Worm (Caenorhabditis elegans) whole organism, late embryonic: ENCODE results near the gene pdi-2.

ENCODE experiments used
- C08G9.2 ChIP-seq: sonication (generic microtip); optimal IDR thresholded peaks from 2 replicates; lab custom pipeline; 2016; ENCODE audit warnings: mild to moderate bottlenecking, missing genetic modification characterization, moderate library complexity, missing compliant biosample characterization
- C38D4.7 ChIP-seq: fragments of 200-800 bp; sonication (Bioruptor generic); optimal IDR thresholded peaks from 2 replicates; lab custom pipeline; 2018; ENCODE audit warnings: mild to moderate bottlenecking, missing genetic modification characterization, moderate library complexity, missing compliant biosample characterization
- T23F11.4 ChIP-seq: fragments of 200-800 bp; sonication (Bioruptor generic); optimal IDR thresholded peaks from 2 replicates; lab custom pipeline; 2018; ENCODE audit warnings: mild to moderate bottlenecking, missing genetic modification characterization, missing compliant biosample characterization
- Y22D7AL.16 ChIP-seq: sonication (generic microtip); optimal IDR thresholded peaks from 2 replicates; lab custom pipeline; 2016; ENCODE audit warnings: missing genetic modification characterization, missing compliant biosample characterization
- ahr-1 ChIP-seq: sonication (generic microtip); optimal IDR thresholded peaks from 2 replicates; lab custom pipeline; 2016; ENCODE audit warnings: missing genetic modification characterization, missing compliant biosample characterization
- ama-1 ChIP-seq: fragments of 150-350 bp; optimal IDR thresholded peaks from 2 replicates; lab custom pipeline; 2014
- ceh-14 ChIP-seq: sonication (generic microtip); optimal IDR thresholded peaks from 2 replicates; lab custom pipeline; 2016; ENCODE audit warnings: missing genotype, missing genetic modification characterization, missing compliant biosample characterization
- ceh-2 ChIP-seq: sonication (generic microtip); optimal IDR thresholded peaks from 2 replicates; lab custom pipeline; 2016; ENCODE audit warnings: missing genotype, missing genetic modification characterization, missing compliant biosample characterization
- ceh-24 ChIP-seq: sonication (generic microtip); optimal IDR thresholded peaks from 2 replicates; lab custom pipeline; 2016; ENCODE audit warnings: mild to moderate bottlenecking, missing genetic modification characterization, missing compliant biosample characterization
- ceh-30 ChIP-seq: fragments of 150-350 bp; optimal IDR thresholded peaks from 2 replicates; lab custom pipeline; 2014; ENCODE audit warnings: missing biosample characterization, missing genetic modification characterization
- ceh-34 ChIP-seq: sonication (generic microtip); optimal IDR thresholded peaks from 2 replicates; lab custom pipeline; 2016; ENCODE audit warnings: mild to moderate bottlenecking, missing genetic modification characterization, missing compliant biosample characterization
- ceh-48 ChIP-seq: sonication (generic microtip); optimal IDR thresholded peaks from 2 replicates; lab custom pipeline; 2016; ENCODE audit warnings: missing genetic modification characterization, inconsistent platforms, missing compliant biosample characterization
- ceh-6 ChIP-seq: fragments of 200-800 bp; sonication (Bioruptor generic); optimal IDR thresholded peaks from 2 replicates; lab custom pipeline; 2018; ENCODE audit warnings: mild to moderate bottlenecking, missing genetic modification characterization, missing compliant biosample characterization
- che-1 ChIP-seq: sonication (generic microtip); optimal IDR thresholded peaks from 2 replicates; lab custom pipeline; 2016; ENCODE audit warnings: mild to moderate bottlenecking, missing genetic modification characterization, missing compliant biosample characterization
- dmd-4 ChIP-seq: sonication (generic microtip); optimal IDR thresholded peaks from 2 replicates; lab custom pipeline; 2016; ENCODE audit warnings: borderline replicate concordance, missing genetic modification characterization, missing compliant biosample characterization
- elt-2 ChIP-seq: sonication (generic microtip); optimal IDR thresholded peaks from 2 replicates; lab custom pipeline; 2016; ENCODE audit warnings: missing genetic modification reagents, missing genetic modification characterization, missing compliant biosample characterization
- elt-4 ChIP-seq: sonication (generic microtip); optimal IDR thresholded peaks from 2 replicates; lab custom pipeline; 2016; ENCODE audit warnings: missing genetic modification characterization, missing compliant biosample characterization
- eyg-1 ChIP-seq: sonication (generic microtip); optimal IDR thresholded peaks from 2 replicates; lab custom pipeline; 2016; ENCODE audit warnings: missing genotype, missing genetic modification characterization, missing compliant biosample characterization
- fax-1 ChIP-seq: sonication (generic microtip); optimal IDR thresholded peaks from 2 replicates; lab custom pipeline; 2016; ENCODE audit warnings: missing genotype, missing genetic modification characterization, missing compliant biosample characterization
- fkh-6 ChIP-seq: sonication (generic microtip); optimal IDR thresholded peaks from 2 replicates; lab custom pipeline; 2016; ENCODE audit warnings: missing genetic modification characterization, missing compliant biosample characterization
- hlh-13 ChIP-seq: fragments of 200-800 bp; sonication (Bioruptor generic); optimal IDR thresholded peaks from 2 replicates; lab custom pipeline; 2018; ENCODE audit warnings: mild to moderate bottlenecking, missing genetic modification characterization, missing compliant biosample characterization
- hlh-15 ChIP-seq: sonication (generic microtip); optimal IDR thresholded peaks from 2 replicates; lab custom pipeline; 2016; ENCODE audit warnings: missing genetic modification characterization, missing compliant biosample characterization
- hlh-6 ChIP-seq: sonication (generic microtip); optimal IDR thresholded peaks from 2 replicates; lab custom pipeline; 2016; ENCODE audit warnings: missing genotype, missing genetic modification characterization, missing compliant biosample characterization
- lin-11 ChIP-seq: fragments of 200-800 bp; sonication (Bioruptor generic); optimal IDR thresholded peaks from 2 replicates; lab custom pipeline; 2018; ENCODE audit warnings: mild to moderate bottlenecking, missing genetic modification characterization, missing compliant biosample characterization
- mec-3 ChIP-seq: sonication (generic microtip); optimal IDR thresholded peaks from 2 replicates; lab custom pipeline; 2016; ENCODE audit warnings: borderline replicate concordance, missing genetic modification characterization, missing compliant biosample characterization
- nfya-1 ChIP-seq: sonication (generic microtip); optimal IDR thresholded peaks from 2 replicates; lab custom pipeline; 2017; ENCODE audit warnings: missing genetic modification characterization, mild to moderate bottlenecking, missing compliant biosample characterization, antibody characterized with exemption, moderate library complexity
- nhr-11 ChIP-seq: fragments of 150-350 bp; optimal IDR thresholded peaks from 2 replicates; lab custom pipeline; 2014; ENCODE audit warnings: missing biosample characterization, missing genetic modification characterization
- nhr-232 ChIP-seq: sonication (generic microtip); optimal IDR thresholded peaks from 2 replicates; lab custom pipeline; 2016; ENCODE audit warnings: missing genetic modification characterization, missing compliant biosample characterization
- npax-4 ChIP-seq: sonication (generic microtip); optimal IDR thresholded peaks from 2 replicates; lab custom pipeline; 2016; ENCODE audit warnings: missing genetic modification characterization, missing compliant biosample characterization
- odd-2 ChIP-seq: sonication (generic microtip); optimal IDR thresholded peaks from 2 replicates; lab custom pipeline; 2017; ENCODE audit warnings: antibody characterized with exemption, mild to moderate bottlenecking, missing genetic modification characterization, missing compliant biosample characterization
- pha-4 ChIP-seq: fragments of 150-350 bp; optimal IDR thresholded peaks from 2 replicates; lab custom pipeline; 2018; ENCODE audit warnings: missing biosample characterization, missing genetic modification reagents, missing genetic modification characterization
- pqm-1 ChIP-seq: sonication (generic microtip); optimal IDR thresholded peaks from 2 replicates; lab custom pipeline; 2016; ENCODE audit warnings: missing genetic modification characterization, missing compliant biosample characterization
- rnt-1 ChIP-seq: sonication (generic microtip); optimal IDR thresholded peaks from 2 replicates; lab custom pipeline; 2016; ENCODE audit warnings: missing genetic modification characterization, missing compliant biosample characterization
- sdc-2 ChIP-seq: sonication (generic microtip); optimal IDR thresholded peaks from 2 replicates; lab custom pipeline; 2016; ENCODE audit warnings: missing genotype, missing genetic modification characterization, missing compliant biosample characterization
- sox-2 ChIP-seq: fragments of 200-800 bp; sonication (Bioruptor generic); IDR thresholded peaks from 2 replicates; pipeline ENCODE4 v1.3.6; 2022; ENCODE audit warnings: missing genetic modification reagents, missing genetic modification characterization, missing compliant biosample characterization
- tbx-2 ChIP-seq: sonication (generic microtip); optimal IDR thresholded peaks from 2 replicates; lab custom pipeline; 2016; ENCODE audit warnings: missing genetic modification characterization, missing compliant biosample characterization
- tbx-7 ChIP-seq: sonication (generic microtip); optimal IDR thresholded peaks from 2 replicates; lab custom pipeline; 2016; ENCODE audit warnings: missing genotype, missing genetic modification characterization, missing compliant biosample characterization
- ttx-3 ChIP-seq: sonication (generic microtip); optimal IDR thresholded peaks from 2 replicates; lab custom pipeline; 2016; ENCODE audit warnings: missing genetic modification reagents, missing genetic modification characterization, missing compliant biosample characterization
- unc-3 ChIP-seq, 2 experiments: fragments of 200-800 bp in 1 of 2; sonication (Bioruptor generic) in 1 of 2; sonication (generic microtip) in 1 of 2; conservative IDR thresholded peaks in 1 of 2; optimal IDR thresholded peaks in 1 of 2; 2 replicates each; pipeline versions ENCODE4 v1.3.6 to Lab custom; 2016 to 2022; ENCODE audit warnings: missing compliant biosample characterization in 2 of 2, missing genetic modification characterization in 2 of 2, missing genetic modification reagents in 1 of 2
- unc-42 ChIP-seq: sonication (generic microtip); optimal IDR thresholded peaks from 2 replicates; lab custom pipeline; 2016; ENCODE audit warnings: missing genotype, missing genetic modification characterization, missing compliant biosample characterization
- unc-55 ChIP-seq: sonication (generic microtip); optimal IDR thresholded peaks from 2 replicates; lab custom pipeline; 2017; ENCODE audit warnings: missing biosample characterization, missing genetic modification reagents, missing genetic modification characterization
- zip-5 ChIP-seq: sonication (generic microtip); optimal IDR thresholded peaks from 2 replicates; lab custom pipeline; 2016; ENCODE audit warnings: missing genetic modification characterization, missing compliant biosample characterization

The pdi-2 gene

ce11 chrX:4498478-4498877 is 25.5 kb upstream of the pdi-2 start:
- peak; percentile 4 for TF ChIP-seq sdc-2 (tag; lab: Kevin White, UChicago)
- TF ChIP-seq ceh-6 (GFP tag; lab: Kevin White, UChicago) = no peak
- peak; percentile 21 for TF ChIP-seq C08G9.2
- TF ChIP-seq ceh-14 (tag; lab: Kevin White, UChicago) = no peak
- no peak for TF ChIP-seq zip-5
- TF ChIP-seq rnt-1 (tag; lab: Kevin White, UChicago) = peak; percentile 16
- no peak for TF ChIP-seq ceh-30
- TF ChIP-seq nhr-232 (tag; lab: Kevin White, UChicago) = no peak
- no peak for TF ChIP-seq ceh-2 (tag; lab: Kevin White, UChicago)

DNA sequence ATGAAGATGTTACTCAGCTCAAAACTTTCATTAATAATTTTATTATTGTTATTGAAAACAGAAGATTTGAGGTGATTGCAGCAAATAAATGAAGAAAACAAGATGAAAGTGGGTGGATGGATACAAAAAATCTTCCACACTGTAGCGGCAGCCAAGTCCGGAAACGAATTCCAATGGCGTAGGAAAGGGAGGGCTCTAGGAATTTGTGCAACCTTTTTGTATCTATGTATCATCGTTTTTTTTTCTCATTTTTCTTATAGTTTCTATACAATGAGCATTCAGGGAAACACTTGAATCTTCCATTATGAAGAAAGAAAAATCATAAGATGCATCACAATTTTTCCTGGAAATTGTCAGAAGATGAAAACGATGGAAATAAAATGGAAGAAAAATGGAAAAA is 23.5 kb upstream of the pdi-2 start:
- TF ChIP-seq npax-4 (tag; lab: Kevin White, UChicago) = no peak
- no peak for TF ChIP-seq elt-2
- TF ChIP-seq ama-1 (lab: Kevin White, UChicago) = no peak
- no peak for TF ChIP-seq ceh-24
- no peak for TF ChIP-seq nhr-11 (tag; lab: Kevin White, UChicago)
- no peak for TF ChIP-seq pqm-1 (tag; lab: Kevin White, UChicago)
- no peak for TF ChIP-seq fax-1 (tag; lab: Kevin White, UChicago)
- no peak for TF ChIP-seq odd-2 (tag; lab: Kevin White, UChicago)
- no peak for TF ChIP-seq mec-3
- no peak for TF ChIP-seq elt-4 (tag; lab: Kevin White, UChicago)
- TF ChIP-seq tbx-7 (tag; lab: Kevin White, UChicago) = no peak
- no peak for TF ChIP-seq eyg-1 (tag; lab: Kevin White, UChicago)
- TF ChIP-seq T23F11.4 (GFP tag; lab: Kevin White, UChicago) = no peak
- TF ChIP-seq hlh-6 = no peak
- no peak for TF ChIP-seq Y22D7AL.16 (tag; lab: Kevin White, UChicago)
- no peak for TF ChIP-seq sox-2
- no peak for TF ChIP-seq hlh-15
- no peak for TF ChIP-seq fkh-6
- no peak for TF ChIP-seq unc-55 (GFP tag; lab: Kevin White, UChicago)
- no peak for TF ChIP-seq dmd-4 (tag; lab: Kevin White, UChicago)

- TF ChIP-seq ceh-34 (no peak), ceh-48 (no peak), unc-3 (GFP tag; conservative IDR thresholded peaks at IDR 0.05; lab: Robert Waterston, UW) (no peak), unc-3 (tag; optimal IDR thresholded peaks at IDR 0.05; lab: Kevin White, UChicago) (no peak), ceh-30 (no peak)
- TF ChIP-seq, all 69 proteins: peak for 0
Measured at ce11 chrX:4502039-4502438, 21.9 kb upstream of the pdi-2 start.

DNA sequence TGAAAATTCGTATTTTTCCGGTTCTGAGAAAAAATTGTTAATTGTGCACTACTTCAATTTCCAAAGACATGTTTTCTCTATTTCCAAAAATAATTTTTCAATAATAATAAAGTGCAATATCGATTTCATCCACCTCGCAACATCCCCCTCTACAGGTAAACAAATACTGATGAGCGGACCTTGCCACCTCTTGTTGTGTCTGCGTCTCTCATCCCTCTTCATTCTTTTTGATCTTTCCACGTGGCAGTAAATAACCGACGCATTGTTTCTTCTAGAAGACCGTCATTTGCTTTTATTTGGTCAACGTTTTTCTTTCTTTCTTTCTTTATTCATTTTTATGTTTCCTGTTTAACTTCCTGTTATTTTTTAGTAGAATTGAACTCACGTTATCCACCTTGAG is 20.7 kb upstream of the pdi-2 start:
- TF ChIP-seq nhr-232 (tag; lab: Kevin White, UChicago) = no peak
- no peak for TF ChIP-seq nhr-11 (tag; lab: Kevin White, UChicago)
- TF ChIP-seq ttx-3 (tag; lab: Kevin White, UChicago) = no peak
- no peak for TF ChIP-seq ceh-34
- TF ChIP-seq C38D4.7 = no peak
- TF ChIP-seq che-1 (tag; lab: Kevin White, UChicago) = no peak
- TF ChIP-seq ceh-30 = no peak
- no peak for TF ChIP-seq odd-2 (tag; lab: Kevin White, UChicago)
- no peak for TF ChIP-seq npax-4 (tag; lab: Kevin White, UChicago)
- TF ChIP-seq pha-4 (tag; lab: Kevin White, UChicago) = no peak

DNA sequence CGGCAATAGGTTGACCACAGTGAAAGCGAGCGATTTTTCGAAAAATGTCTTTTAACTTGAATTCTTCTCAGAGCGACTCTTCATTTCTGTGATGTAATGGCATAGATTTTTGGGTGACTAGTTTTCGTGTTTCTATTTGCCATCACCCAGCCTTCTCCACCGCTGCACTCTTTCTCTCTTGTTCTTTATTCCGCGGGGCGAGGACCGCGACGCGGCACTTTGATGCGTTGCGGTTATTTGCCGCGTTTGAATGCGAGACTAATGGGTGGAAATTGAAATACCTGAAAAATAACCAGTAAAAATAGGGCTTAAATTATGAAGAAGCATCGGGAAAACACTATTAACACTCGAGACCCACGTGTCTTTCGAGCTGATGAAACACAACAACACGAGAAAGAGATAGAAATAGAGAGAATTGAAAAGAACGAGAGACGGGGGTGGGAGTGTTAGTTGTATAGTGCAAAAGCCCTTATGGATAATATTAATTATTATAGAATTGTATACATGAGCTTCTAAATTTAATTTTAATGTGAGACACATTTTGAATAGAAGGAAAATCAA is 19.8 kb upstream of the pdi-2 start, which contains the start of gene dgk-2:
dgk-2 (minus strand) TSS at position 281 of the 561 bp plus-strand sequence.
- TF ChIP-seq hlh-13 (no peak), sox-2 (no peak), unc-55 (GFP tag; lab: Kevin White, UChicago) (peak; percentile 40), dmd-4 (tag; lab: Kevin White, UChicago) (peak; percentile 0), nfya-1 (tag; lab: Kevin White, UChicago) (no peak), rnt-1 (tag; lab: Kevin White, UChicago) (peak; percentile 13), sdc-2 (tag; lab: Kevin White, UChicago) (peak; percentile 12), C38D4.7 (no peak), ceh-2 (tag; lab: Kevin White, UChicago) (no peak), tbx-2 (peak; percentile 26), lin-11 (tag; lab: Kevin White, UChicago) (no peak), ahr-1 (no peak), nhr-232 (tag; lab: Kevin White, UChicago) (no peak), ceh-14 (tag; lab: Kevin White, UChicago) (no peak), tbx-7 (tag; lab: Kevin White, UChicago) (no peak), unc-42 (tag; lab: Kevin White, UChicago) (peak; percentile 28), ceh-30 (no peak)
- TF ChIP-seq, all 69 proteins: peak for 6
